Fruit fly (Drosophila melanogaster) whole organism, embryonic: ENCODE data around the gene CG12723.

Source experiments
- Awh ChIP-seq: fragments of 200-800 bp; sonication (Bioruptor generic); IDR thresholded peaks from 2 replicates; pipeline ENCODE4, ENCODE4 v1.3.6; 2022; ENCODE audit warnings: missing biosample characterization, missing genetic modification characterization
- BEAF-32 ChIP-seq: fragments of 200-800 bp; sonication (Bioruptor generic); optimal IDR thresholded peaks from 3 replicates; lab custom pipeline; 2017; ENCODE audit warnings: missing biosample characterization, missing genetic modification characterization, mild to moderate bottlenecking, moderate library complexity, missing genetic modification reagents
- Bgb ChIP-seq: fragments of 200-800 bp; sonication (Bioruptor generic); IDR thresholded peaks from 2 replicates; pipeline ENCODE4 v1.3.6; 2022; ENCODE audit warnings: missing biosample characterization, missing genetic modification characterization; ENCODE audit not compliant: partially characterized antibody
- Blimp-1 ChIP-seq: fragments of 200-800 bp; sonication (Bioruptor generic); optimal IDR thresholded peaks from 3 replicates; lab custom pipeline; 2018; ENCODE audit warnings: missing biosample characterization, missing genetic modification characterization, mild to moderate bottlenecking, moderate library complexity, missing genetic modification reagents
- CG13287 ChIP-seq: fragments of 200-800 bp; sonication (Bioruptor generic); IDR thresholded peaks from 2 replicates; pipeline ENCODE4 v1.3.6; 2022; ENCODE audit warnings: missing biosample characterization, missing genetic modification characterization; ENCODE audit not compliant: partially characterized antibody
- CG14860 ChIP-seq: fragments of 200-800 bp; sonication (Bioruptor generic); IDR thresholded peaks from 3 replicates; pipeline ENCODE4 v1.3.6; 2022; ENCODE audit warnings: missing biosample characterization, missing genetic modification characterization; ENCODE audit not compliant: partially characterized antibody
- CG17829 ChIP-seq: fragments of 200-800 bp; optimal IDR thresholded peaks from 2 replicates; lab custom pipeline; 2019; ENCODE audit warnings: missing biosample characterization, mild to moderate bottlenecking, missing genetic modification characterization, moderate library complexity
- CG18619 ChIP-seq: fragments of 200-800 bp; sonication (Bioruptor generic); optimal IDR thresholded peaks from 3 replicates; lab custom pipeline; 2017; ENCODE audit warnings: missing biosample characterization, mild to moderate bottlenecking, missing genetic modification characterization
- CG7556 ChIP-seq: fragments of 200-800 bp; sonication (Bioruptor generic); optimal IDR thresholded peaks from 2 replicates; lab custom pipeline; 2017; ENCODE audit warnings: missing biosample characterization, mild to moderate bottlenecking, missing genetic modification characterization
- CG7987 ChIP-seq: fragments of 200-800 bp; sonication (Bioruptor generic); optimal IDR thresholded peaks from 2 replicates; lab custom pipeline; 2018; ENCODE audit warnings: missing biosample characterization, mild to moderate bottlenecking, missing genetic modification characterization, moderate library complexity
- CG8290 ChIP-seq, 3 experiments: fragments of 200-800 bp; sonication (Bioruptor generic); optimal IDR thresholded peaks; 2 replicates each; lab custom pipeline; 2016 to 2019; ENCODE audit warnings: missing biosample characterization in 3 of 3, missing genetic modification characterization in 3 of 3, mild to moderate bottlenecking in 2 of 3, moderate library complexity in 1 of 3
- D19A ChIP-seq: fragments of 200-800 bp; optimal IDR thresholded peaks from 3 replicates; lab custom pipeline; 2019; ENCODE audit warnings: missing biosample characterization, mild to moderate bottlenecking, missing genetic modification characterization, moderate library complexity
- Dip3 ChIP-seq: fragments of 200-800 bp; sonication (Bioruptor generic); optimal IDR thresholded peaks from 3 replicates; lab custom pipeline; 2016; ENCODE audit warnings: missing biosample characterization, missing genetic modification characterization
- Dll ChIP-seq: fragments of 200-800 bp; sonication (Bioruptor generic); IDR thresholded peaks from 4 replicates; pipeline ENCODE4 v1.3.6; 2022; ENCODE audit warnings: missing biosample characterization, missing genetic modification characterization; ENCODE audit not compliant: partially characterized antibody
- Dp ChIP-seq: fragments of 200-800 bp; sonication (Bioruptor generic); optimal IDR thresholded peaks from 2 replicates; lab custom pipeline; 2018; ENCODE audit warnings: missing biosample characterization, mild to moderate bottlenecking, missing genetic modification characterization, moderate library complexity
- Dref ChIP-seq: fragments of 200-800 bp; sonication (Bioruptor generic); IDR thresholded peaks from 2 replicates; pipeline ENCODE4 v1.3.6; 2022; ENCODE audit warnings: missing biosample characterization, missing genetic modification characterization
- HLH4C ChIP-seq: fragments of 200-800 bp; sonication (Bioruptor generic); IDR thresholded peaks from 3 replicates; pipeline ENCODE4 v1.3.6; 2022; ENCODE audit warnings: missing biosample characterization, missing genetic modification characterization; ENCODE audit not compliant: partially characterized antibody
- HLH54F ChIP-seq: fragments of 200-800 bp; sonication (Bioruptor generic); optimal IDR thresholded peaks from 3 replicates; lab custom pipeline; 2016; ENCODE audit warnings: missing biosample characterization, missing genetic modification characterization
- MBD-R2 ChIP-seq: fragments of 200-800 bp; sonication (Bioruptor generic); IDR thresholded peaks from 2 replicates; pipeline ENCODE4 v1.3.6; 2022; ENCODE audit warnings: missing biosample characterization, missing genetic modification characterization
- Med ChIP-seq: fragments of 200-800 bp; sonication (Bioruptor generic); peaks from one replicate; lab custom pipeline; 2016; ENCODE audit warnings: missing biosample characterization, missing genetic modification characterization, mild to moderate bottlenecking, inconsistent platforms, moderate library complexity
- Mrtf ChIP-seq: fragments of 200-800 bp; sonication (Bioruptor generic); IDR thresholded peaks from 3 replicates; pipeline ENCODE4 v1.3.6; 2022; ENCODE audit warnings: missing biosample characterization, missing genetic modification characterization
- Optix ChIP-seq: fragments of 200-800 bp; sonication (Bioruptor generic); IDR thresholded peaks from 3 replicates; pipeline ENCODE4 v1.3.6; 2022; ENCODE audit warnings: missing biosample characterization, missing genetic modification characterization
- Pdp1 ChIP-seq, 2 experiments: fragments of 200-800 bp; sonication (Bioruptor generic); optimal IDR thresholded peaks; 3 replicates each; lab custom pipeline; 2016; ENCODE audit warnings: missing biosample characterization in 2 of 2, missing genetic modification characterization in 2 of 2, mild to moderate bottlenecking in 1 of 2, moderate library complexity in 1 of 2
- Scr ChIP-seq: fragments of 200-800 bp; sonication (Bioruptor generic); IDR thresholded peaks from 2 replicates; pipeline ENCODE4 v1.3.6; 2022; ENCODE audit warnings: missing biosample characterization, missing genetic modification characterization; ENCODE audit not compliant: partially characterized antibody
- Sry-β ChIP-seq: fragments of 200-800 bp; sonication (Bioruptor generic); optimal IDR thresholded peaks from 2 replicates; lab custom pipeline; 2018; ENCODE audit warnings: missing biosample characterization, mild to moderate bottlenecking, missing genetic modification characterization, moderate library complexity
- Sry-δ ChIP-seq: fragments of 200-800 bp; sonication (Bioruptor generic); optimal IDR thresholded peaks from 2 replicates; lab custom pipeline; 2016; ENCODE audit warnings: missing biosample characterization, missing genetic modification characterization
- Xbp1 ChIP-seq: fragments of 200-800 bp; sonication (Bioruptor generic); optimal IDR thresholded peaks from 3 replicates; lab custom pipeline; 2016; ENCODE audit warnings: missing biosample characterization, mild to moderate bottlenecking, missing genetic modification characterization
- ac ChIP-seq: fragments of 200-800 bp; sonication (Bioruptor generic); optimal IDR thresholded peaks from 3 replicates; lab custom pipeline; 2017; ENCODE audit warnings: missing biosample characterization, mild to moderate bottlenecking, missing genetic modification characterization
- al ChIP-seq: fragments of 200-800 bp; sonication (Bioruptor generic); IDR thresholded peaks from 2 replicates; pipeline ENCODE4 v1.3.6; 2022; ENCODE audit warnings: missing biosample characterization, missing genetic modification characterization
- amos ChIP-seq: fragments of 200-800 bp; sonication (Bioruptor generic); IDR thresholded peaks from 2 replicates; pipeline ENCODE4 v1.3.6; 2022; ENCODE audit warnings: missing biosample characterization, missing genetic modification characterization; ENCODE audit not compliant: partially characterized antibody
- chinmo ChIP-seq: fragments of 200-800 bp; sonication (Bioruptor generic); IDR thresholded peaks from 4 replicates; pipeline ENCODE4 v1.3.6; 2022; ENCODE audit warnings: missing biosample characterization, missing genetic modification characterization; ENCODE audit not compliant: partially characterized antibody
- crp ChIP-seq, 2 experiments: fragments of 200-800 bp; sonication (Bioruptor generic); optimal IDR thresholded peaks; 2 replicates in 1 of 2; 3 replicates in 1 of 2; lab custom pipeline; 2017; ENCODE audit warnings: missing biosample characterization in 2 of 2, missing genetic modification characterization in 2 of 2, mild to moderate bottlenecking in 1 of 2, moderate library complexity in 1 of 2
- dm ChIP-seq: fragments of 200-800 bp; sonication (Bioruptor generic); optimal IDR thresholded peaks from 3 replicates; lab custom pipeline; 2016; ENCODE audit warnings: missing biosample characterization, missing genetic modification characterization
- dysf ChIP-seq: fragments of 200-800 bp; sonication (Bioruptor generic); IDR thresholded peaks from 3 replicates; pipeline ENCODE4 v1.3.6; 2022; ENCODE audit warnings: missing biosample characterization, missing genetic modification characterization
- eve ChIP-seq, 2 experiments: fragments of >200 bp; optimal IDR thresholded peaks; 2 replicates each; lab custom pipeline; 2017; ENCODE audit warnings: missing biosample characterization in 2 of 2, missing genetic modification characterization in 2 of 2
- nom ChIP-seq: fragments of 200-800 bp; sonication (Bioruptor generic); optimal IDR thresholded peaks from 2 replicates; lab custom pipeline; 2017; ENCODE audit warnings: missing biosample characterization, missing genetic modification characterization, mild to moderate bottlenecking, moderate library complexity, missing genetic modification reagents
- pzg ChIP-seq: fragments of 200-800 bp; sonication (Bioruptor generic); optimal IDR thresholded peaks from 3 replicates; lab custom pipeline; 2018; ENCODE audit warnings: missing biosample characterization, mild to moderate bottlenecking, missing genetic modification characterization, moderate library complexity
- sens ChIP-seq: fragments of 200-800 bp; sonication (Bioruptor generic); peaks from one replicate; lab custom pipeline; 2016; ENCODE audit warnings: missing biosample characterization, missing genetic modification characterization
- slbo ChIP-seq: fragments of 200-800 bp; sonication (Bioruptor generic); IDR thresholded peaks from 2 replicates; pipeline ENCODE4 v1.3.6; 2022; ENCODE audit warnings: missing biosample characterization, missing genetic modification characterization
- sqz ChIP-seq: fragments of 200-800 bp; sonication (Bioruptor generic); optimal IDR thresholded peaks from 3 replicates; lab custom pipeline; 2018; ENCODE audit warnings: missing biosample characterization, mild to moderate bottlenecking, missing genetic modification characterization
- tio ChIP-seq: fragments of 200-800 bp; sonication (Bioruptor generic); optimal IDR thresholded peaks from 2 replicates; lab custom pipeline; 2017; ENCODE audit warnings: missing biosample characterization, missing genetic modification characterization, inconsistent platforms
- unc-4 ChIP-seq: fragments of 200-800 bp; sonication (Bioruptor generic); IDR thresholded peaks from 2 replicates; pipeline ENCODE4 v1.3.6; 2022; ENCODE audit warnings: missing biosample characterization, missing genetic modification characterization; ENCODE audit not compliant: partially characterized antibody
- usp ChIP-seq: fragments of >200 bp; optimal IDR thresholded peaks from 2 replicates; lab custom pipeline; 2017; ENCODE audit warnings: missing biosample characterization, missing genetic modification characterization
- zfh1 ChIP-seq: fragments of 200-800 bp; sonication (Bioruptor generic); IDR thresholded peaks from 3 replicates; pipeline ENCODE4 v1.3.6; 2022; ENCODE audit warnings: missing biosample characterization, missing genetic modification characterization

CG12723 gene

DNA sequence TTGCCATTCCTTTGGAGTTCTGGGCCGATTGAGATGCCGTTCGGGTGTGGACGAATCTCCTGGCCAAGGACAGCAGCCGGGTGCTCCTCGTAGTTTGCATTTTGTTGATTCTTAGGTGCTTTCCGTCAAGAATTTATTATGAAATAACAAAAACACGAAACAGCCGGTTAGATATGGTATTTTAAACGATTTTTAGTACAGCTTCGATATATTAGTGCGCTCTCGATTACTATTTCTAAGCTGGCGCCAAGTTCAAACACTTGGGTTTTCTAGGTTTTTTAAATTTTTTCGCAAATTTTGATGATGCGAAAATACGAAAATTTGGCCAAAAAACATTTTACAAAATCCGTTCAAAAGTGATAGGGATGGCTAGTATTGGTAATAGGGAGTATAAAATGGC lies 2.6 kb upstream of the CG12723 start, which contains the start of gene Coq5 (continued):
- TF ChIP-seq pzg (GFP tag; lab: Kevin White, UChicago) (peak; percentile 17), Sry-β (GFP tag; lab: Kevin White, UChicago) (no peak), Bgb (GFP tag; lab: Robert Waterston, UW) (peak; percentile 40), slbo (GFP tag; lab: Robert Waterston, UW) (no peak), crp (GFP tag; optimal IDR thresholded peaks at IDR 0.05; lab: Kevin White, UChicago) (peak in 1 of 2 experiments; percentile 22), Sry-δ (GFP tag; lab: Kevin White, UChicago) (peak; percentile 73), CG7556 (GFP tag; lab: Kevin White, UChicago) (no peak), D19A (tag; lab: Kevin White, UChicago) (no peak), chinmo (GFP tag; lab: Robert Waterston, UW) (no peak), Scr (GFP tag; lab: Robert Waterston, UW) (peak; percentile 57), Dp (GFP tag; lab: Kevin White, UChicago) (peak; percentile 76), Awh (GFP tag; lab: Robert Waterston, UW) (no peak), BEAF-32 (GFP tag; lab: Kevin White, UChicago) (peak; percentile 52), ac (GFP tag; lab: Kevin White, UChicago) (no peak), CG13287 (GFP tag; lab: Robert Waterston, UW) (peak; percentile 71), Pdp1 (GFP tag; optimal IDR thresholded peaks at IDR 0.05; lab: Kevin White, UChicago) (peak in 1 of 2 experiments; percentile 61), Dref (GFP tag; lab: Robert Waterston, UW) (peak; percentile 62), dm (no peak), dysf (no peak), MBD-R2 (GFP tag; lab: Robert Waterston, UW) (peak; percentile 49; the same call in 1 of the 2 replicates), Optix (GFP tag; lab: Robert Waterston, UW) (no peak), HLH54F (GFP tag; lab: Kevin White, UChicago) (no peak), Dip3 (GFP tag; lab: Kevin White, UChicago) (no peak), CG14860 (0 out of 3 replicates have a peak, but pooled peaks have one; percentile 11), Mrtf (GFP tag; lab: Robert Waterston, UW) (no peak), eve (GFP tag; optimal IDR thresholded peaks at IDR 0.05; lab: Kevin White, UChicago) (no peak), Dll (GFP tag; lab: Robert Waterston, UW) (peak; percentile 66; the same call in 3 of the 4 replicates), unc-4 (GFP tag; lab: Robert Waterston, UW) (peak; percentile 59), Med (GFP tag; lab: Kevin White, UChicago) (peak; percentile 43), HLH4C (peak; percentile 54; the same call in 2 of the 3 replicates), CG18619 (no peak)

DNA sequence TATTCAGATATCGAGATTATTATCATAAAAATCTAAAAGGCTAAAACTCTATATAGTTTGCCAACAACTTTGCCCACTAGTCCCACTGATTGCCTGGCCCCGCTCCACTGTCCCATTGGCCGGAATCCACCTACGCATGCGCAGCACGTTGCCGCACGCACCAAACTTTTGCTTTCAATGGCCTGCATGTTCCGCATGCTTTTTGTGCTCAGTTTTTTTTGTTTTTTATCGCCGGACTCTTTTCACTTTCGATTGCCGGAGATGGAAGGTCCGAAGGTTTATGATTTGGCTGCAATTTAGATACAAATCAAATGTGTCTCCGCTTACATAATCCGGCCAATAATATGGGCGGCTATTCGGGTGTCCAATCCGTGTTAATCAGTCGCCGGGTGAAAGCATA lies 556 bp upstream of the CG12723 start:
- no peak for TF ChIP-seq al
- TF ChIP-seq Xbp1: no peak
- TF ChIP-seq CG17829 (tag; lab: Kevin White, UChicago): no peak
- peak in 1 of 2 experiments; percentile 17 for TF ChIP-seq Pdp1 (GFP tag; optimal IDR thresholded peaks at IDR 0.05; lab: Kevin White, UChicago)
- TF ChIP-seq nom: no peak
- no peak for TF ChIP-seq usp (GFP tag; lab: Kevin White, UChicago)
- no peak for TF ChIP-seq CG8290 (GFP tag; optimal IDR thresholded peaks at IDR 0.05; lab: Kevin White, UChicago)
- no peak for TF ChIP-seq CG8290 (tag; optimal IDR thresholded peaks at IDR 0.05; lab: Kevin White, UChicago)
- no peak for TF ChIP-seq sqz
- peak; percentile 92 for TF ChIP-seq Blimp-1 (GFP tag; lab: Kevin White, UChicago)
- TF ChIP-seq CG7987 (GFP tag; lab: Kevin White, UChicago): no peak
- no peak for TF ChIP-seq tio (GFP tag; lab: Kevin White, UChicago)
- peak; percentile 42 for TF ChIP-seq sens (GFP tag; lab: Kevin White, UChicago)
- TF ChIP-seq amos (GFP tag; lab: Robert Waterston, UW): no peak
- TF ChIP-seq zfh1 (GFP tag; lab: Robert Waterston, UW): 0 out of 3 replicates have a peak, but pooled peaks have one; percentile 30
